Fruit fly (Drosophila melanogaster): ENCODE results near the gene Sbat.
A peak's percentile ranks its signal among the peaks of the same experiment; 100 is the strongest.

Sbat gene

dm6 chr2L:2905051-2905446 lies 26.9 kb downstream of the Sbat start (continued):
- TF ChIP-seq dmrt99B (tag; optimal IDR thresholded peaks at IDR 0.05) (peak; percentile 80), ash1 (GFP tag; optimal IDR thresholded peaks at IDR 0.05) (no peak), croc (GFP tag; conservative IDR thresholded peaks at IDR 0.05) (peak; percentile 24; the same call in 1 of the 3 replicates), gsb-n (tag; optimal IDR thresholded peaks at IDR 0.05) (no peak), cato (GFP tag; optimal IDR thresholded peaks at IDR 0.05; ENCODE audit: borderline replicate concordance) (no peak), peb (GFP tag; IDR thresholded peaks at IDR 0.05) (no peak), vnd (GFP tag; IDR thresholded peaks at IDR 0.05; ENCODE audit: partially characterized antibody) (no peak), bigmax (GFP tag; optimal IDR thresholded peaks at IDR 0.05) (no peak), CG6175 (GFP tag; IDR thresholded peaks at IDR 0.05) (no peak), CG6654 (GFP tag; optimal IDR thresholded peaks at IDR 0.05) (no peak), ftz-f1 (GFP tag; optimal IDR thresholded peaks at IDR 0.05) (no peak), p53 (GFP tag; optimal IDR thresholded peaks at IDR 0.05) (no peak), mirr (GFP tag; optimal IDR thresholded peaks at IDR 0.05) (no peak), B-H1 (GFP tag; IDR thresholded peaks at IDR 0.05) (no peak), ro (GFP tag; IDR thresholded peaks at IDR 0.05) (no peak), unpg (GFP tag; optimal IDR thresholded peaks at IDR 0.05) (peak; percentile 48), HLH3B (GFP tag; IDR thresholded peaks at IDR 0.05) (peak; percentile 49), CG2129 (GFP tag; IDR thresholded peaks at IDR 0.05; ENCODE audit: partially characterized antibody) (no peak), CG8089 (GFP tag; optimal IDR thresholded peaks at IDR 0.05) (no peak), CoRest (tag; optimal IDR thresholded peaks at IDR 0.05) (peak; percentile 46), aop (GFP tag; IDR thresholded peaks at IDR 0.05) (no peak), jigr1 (GFP tag; IDR thresholded peaks at IDR 0.05) (no peak), cas (GFP tag; IDR thresholded peaks at IDR 0.05) (no peak), Hey (tag; optimal IDR thresholded peaks at IDR 0.05) (no peak), bsh (GFP tag; optimal IDR thresholded peaks at IDR 0.05) (peak in 1 of 2 experiments; percentile 41), Hr51 (GFP tag; optimal IDR thresholded peaks at IDR 0.05) (peak in 1 of 2 experiments; percentile 83), ara (GFP tag; IDR thresholded peaks at IDR 0.05) (no peak), Dll (GFP tag; IDR thresholded peaks at IDR 0.05; ENCODE audit: partially characterized antibody) (no peak), stc (GFP tag; IDR thresholded peaks at IDR 0.05) (peak; percentile 65), sna (GFP tag; IDR thresholded peaks at IDR 0.05; ENCODE audit: partially characterized antibody) (no peak), Rfx (GFP tag; IDR thresholded peaks at IDR 0.05) (peak; percentile 42; the same call in 1 of the 2 replicates), CG7357 (GFP tag; IDR thresholded peaks at IDR 0.05) (no peak), en (GFP tag; optimal IDR thresholded peaks at IDR 0.05) (no peak), CG1529 (GFP tag; optimal IDR thresholded peaks at IDR 0.05) (peak; percentile 30), CG10431 (GFP tag; optimal IDR thresholded peaks at IDR 0.05) (no peak), H2.0 (GFP tag; IDR thresholded peaks at IDR 0.05) (no peak; the same call in 1 of the 2 replicates), Kr (GFP tag; optimal IDR thresholded peaks at IDR 0.05) (no peak), BEAF-32 (GFP tag; optimal IDR thresholded peaks at IDR 0.05) (no peak), Dip2 (GFP tag; IDR thresholded peaks at IDR 0.05) (no peak), da (GFP tag; optimal IDR thresholded peaks at IDR 0.05) (no peak), pnt (GFP tag; optimal IDR thresholded peaks at IDR 0.05) (no peak), dysf (GFP tag; IDR thresholded peaks at IDR 0.05) (peak; percentile 56; the same call in 1 of the 3 replicates), Fer3 (tag; optimal IDR thresholded peaks at IDR 0.05) (no peak), D (optimal IDR thresholded peaks at IDR 0.05) (no peak), D (GFP tag; optimal IDR thresholded peaks at IDR 0.05) (peak; percentile 21), CG5245 (GFP tag; optimal IDR thresholded peaks at IDR 0.05) (no peak), Fer1 (GFP tag; optimal IDR thresholded peaks at IDR 0.05) (peak; percentile 3), CG2199 (GFP tag; IDR thresholded peaks at IDR 0.05) (no peak), CG8478 (optimal IDR thresholded peaks at IDR 0.05) (no peak), CG3847 (GFP tag; IDR thresholded peaks at IDR 0.05) (no peak), CG30431 (GFP tag; optimal IDR thresholded peaks at IDR 0.05) (no peak), HLHmδ (GFP tag; optimal IDR thresholded peaks at IDR 0.05) (no peak)
